Fruit fly (Drosophila melanogaster) whole organism, embryonic: ENCODE results near the gene Osi14.

Experiments
- CG32772 ChIP-seq: fragments of 200-800 bp; sonication (Bioruptor generic); IDR thresholded peaks from 2 replicates; pipeline ENCODE4 v1.3.6; 2022; ENCODE audit warnings: missing biosample characterization, missing genetic modification characterization
- MBD-R2 ChIP-seq: fragments of 200-800 bp; sonication (Bioruptor generic); IDR thresholded peaks from 2 replicates; pipeline ENCODE4 v1.3.6; 2022; ENCODE audit warnings: missing biosample characterization, missing genetic modification characterization
- dmrt11E ChIP-seq: fragments of 200-800 bp; sonication (Bioruptor generic); optimal IDR thresholded peaks from 3 replicates; lab custom pipeline; 2018; ENCODE audit warnings: missing biosample characterization, mild to moderate bottlenecking, missing genetic modification characterization, moderate library complexity
- jigr1 ChIP-seq: fragments of 200-800 bp; sonication (Bioruptor generic); IDR thresholded peaks from 3 replicates; pipeline ENCODE4 v1.3.6; 2022; ENCODE audit warnings: missing biosample characterization, missing genetic modification characterization

DNA sequence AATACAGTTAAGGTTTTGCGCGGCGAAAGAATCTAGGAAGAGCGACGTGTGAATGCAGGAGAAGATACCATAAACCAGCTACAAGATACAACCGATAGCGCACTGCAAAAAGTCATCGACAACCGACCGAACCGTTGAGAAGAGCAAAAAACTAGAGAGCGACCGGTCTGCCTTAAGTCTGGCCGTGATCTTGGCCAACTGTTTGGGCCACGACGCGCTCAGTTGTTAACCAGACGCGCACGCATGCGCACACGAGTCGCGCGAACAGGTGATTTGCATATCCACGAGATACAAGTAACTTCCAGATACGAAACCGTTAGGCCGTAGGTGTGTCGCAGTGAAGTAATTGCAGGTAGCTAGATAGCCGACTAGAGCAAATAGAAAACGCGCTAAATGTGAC lies 16.1 kb downstream of the Osi14 start:
- TF ChIP-seq dmrt11E (no peak), MBD-R2 (GFP tag; lab: Robert Waterston, UW) (no peak), CG32772 (GFP tag; lab: Robert Waterston, UW) (no peak), jigr1 (GFP tag; lab: Robert Waterston, UW) (no peak)
